Fruit fly (Drosophila melanogaster) whole organism, embryonic: Measurements from ENCODE around the gene CG1136.

Source experiments
- Antp ChIP-seq: fragments of 200-800 bp; sonication (Bioruptor generic); optimal IDR thresholded peaks from 3 replicates; lab custom pipeline; 2016; ENCODE audit warnings: missing biosample characterization, missing genetic modification characterization
- Asciz ChIP-seq: fragments of 200-800 bp; sonication (Bioruptor generic); optimal IDR thresholded peaks from 2 replicates; lab custom pipeline; 2017; ENCODE audit warnings: missing biosample characterization, mild to moderate bottlenecking, missing genetic modification characterization, missing genetic modification reagents
- Atf6 ChIP-seq: fragments of 200-800 bp; sonication (Bioruptor generic); IDR thresholded peaks from 2 replicates; pipeline ENCODE4 v1.3.6; 2022; ENCODE audit warnings: missing biosample characterization, missing genetic modification characterization
- BEAF-32 ChIP-seq: fragments of 200-800 bp; sonication (Bioruptor generic); optimal IDR thresholded peaks from 3 replicates; lab custom pipeline; 2017; ENCODE audit warnings: missing biosample characterization, missing genetic modification characterization, mild to moderate bottlenecking, moderate library complexity, missing genetic modification reagents
- CG12104 ChIP-seq: fragments of 200-800 bp; sonication (Bioruptor generic); optimal IDR thresholded peaks from 3 replicates; lab custom pipeline; 2016; ENCODE audit warnings: missing biosample characterization, missing genetic modification characterization
- CG12299 ChIP-seq: fragments of 200-800 bp; sonication (Bioruptor generic); optimal IDR thresholded peaks from 2 replicates; lab custom pipeline; 2018; ENCODE audit warnings: missing biosample characterization, mild to moderate bottlenecking, missing genetic modification characterization
- CG1233 ChIP-seq: fragments of 200-800 bp; sonication (Bioruptor generic); optimal IDR thresholded peaks from 4 replicates; lab custom pipeline; 2018; ENCODE audit warnings: missing biosample characterization, mild to moderate bottlenecking, missing genetic modification characterization
- CG12391 ChIP-seq: fragments of 200-800 bp; sonication (Bioruptor generic); optimal IDR thresholded peaks from 3 replicates; lab custom pipeline; 2018; ENCODE audit warnings: missing biosample characterization, mild to moderate bottlenecking, missing genetic modification characterization, moderate library complexity
- CG12769 ChIP-seq: fragments of 200-800 bp; sonication (Bioruptor generic); optimal IDR thresholded peaks from 2 replicates; lab custom pipeline; 2019; ENCODE audit warnings: missing biosample characterization, mild to moderate bottlenecking, missing genetic modification characterization, moderate library complexity
- CG15011 ChIP-seq: fragments of 200-800 bp; sonication (Bioruptor generic); optimal IDR thresholded peaks from 3 replicates; lab custom pipeline; 2018; ENCODE audit warnings: missing biosample characterization, mild to moderate bottlenecking, missing genetic modification characterization
- CG1603 ChIP-seq: fragments of 200-800 bp; sonication (Bioruptor generic); optimal IDR thresholded peaks from 2 replicates; lab custom pipeline; 2019; ENCODE audit warnings: missing biosample characterization, mild to moderate bottlenecking, missing genetic modification characterization, moderate library complexity
- CG16815 ChIP-seq: fragments of 200-800 bp; sonication (Bioruptor generic); optimal IDR thresholded peaks from 3 replicates; lab custom pipeline; 2017; ENCODE audit warnings: missing biosample characterization, mild to moderate bottlenecking, missing genetic modification characterization
- CG17186 ChIP-seq: fragments of 200-800 bp; sonication (Bioruptor generic); optimal IDR thresholded peaks from 3 replicates; lab custom pipeline; 2017; ENCODE audit warnings: missing biosample characterization, missing genetic modification reagents, missing genetic modification characterization
- CG3163 ChIP-seq: fragments of 200-800 bp; sonication (Bioruptor generic); optimal IDR thresholded peaks from 3 replicates; lab custom pipeline; 2016; ENCODE audit warnings: missing biosample characterization, missing genetic modification characterization
- CG3281 ChIP-seq: fragments of 200-800 bp; sonication (Bioruptor generic); optimal IDR thresholded peaks from 3 replicates; lab custom pipeline; 2017; ENCODE audit warnings: missing biosample characterization, mild to moderate bottlenecking, missing genetic modification characterization
- CG7271 ChIP-seq: fragments of 200-800 bp; sonication (Bioruptor generic); optimal IDR thresholded peaks from 2 replicates; lab custom pipeline; 2018; ENCODE audit warnings: missing biosample characterization, mild to moderate bottlenecking, missing genetic modification characterization, moderate library complexity
- CG7987 ChIP-seq: fragments of 200-800 bp; sonication (Bioruptor generic); optimal IDR thresholded peaks from 2 replicates; lab custom pipeline; 2018; ENCODE audit warnings: missing biosample characterization, mild to moderate bottlenecking, missing genetic modification characterization, moderate library complexity
- CG9215 ChIP-seq: fragments of 200-800 bp; sonication (Bioruptor generic); IDR thresholded peaks from 2 replicates; pipeline ENCODE4 v1.3.6; 2022; ENCODE audit warnings: missing biosample characterization, missing genetic modification characterization
- CG9797 ChIP-seq: fragments of 200-800 bp; sonication (Bioruptor generic); optimal IDR thresholded peaks from 3 replicates; lab custom pipeline; 2018; ENCODE audit warnings: missing biosample characterization, mild to moderate bottlenecking, missing genetic modification characterization
- Dp ChIP-seq: fragments of 200-800 bp; sonication (Bioruptor generic); optimal IDR thresholded peaks from 2 replicates; lab custom pipeline; 2018; ENCODE audit warnings: missing biosample characterization, mild to moderate bottlenecking, missing genetic modification characterization, moderate library complexity
- HLH54F ChIP-seq: fragments of 200-800 bp; sonication (Bioruptor generic); optimal IDR thresholded peaks from 3 replicates; lab custom pipeline; 2016; ENCODE audit warnings: missing biosample characterization, missing genetic modification characterization
- Hr78 ChIP-seq, 2 experiments: fragments of 200-800 bp in 1 of 2; fragments of >200 bp in 1 of 2; sonication (Bioruptor generic) in 1 of 2; optimal IDR thresholded peaks; 2 replicates each; lab custom pipeline; 2017 to 2019; ENCODE audit warnings: missing biosample characterization in 2 of 2, missing genetic modification characterization in 2 of 2, mild to moderate bottlenecking in 1 of 2, moderate library complexity in 1 of 2
- Med ChIP-seq: fragments of 200-800 bp; sonication (Bioruptor generic); peaks from one replicate; lab custom pipeline; 2016; ENCODE audit warnings: missing biosample characterization, missing genetic modification characterization, mild to moderate bottlenecking, inconsistent platforms, moderate library complexity
- Opbp ChIP-seq: fragments of 200-800 bp; sonication (Bioruptor generic); IDR thresholded peaks from 3 replicates; pipeline ENCODE4 v1.3.6; 2022; ENCODE audit warnings: missing biosample characterization, missing genetic modification characterization; ENCODE audit not compliant: partially characterized antibody
- Rx ChIP-seq: fragments of 200-800 bp; sonication (Bioruptor generic); IDR thresholded peaks from 2 replicates; pipeline ENCODE4 v1.3.6; 2022; ENCODE audit warnings: missing biosample characterization, missing genetic modification characterization
- Sin3A ChIP-seq: fragments of >200 bp; optimal IDR thresholded peaks from 2 replicates; lab custom pipeline; 2018
- Vsx1 ChIP-seq: fragments of 200-800 bp; sonication (Bioruptor generic); optimal IDR thresholded peaks from 2 replicates; lab custom pipeline; 2017; ENCODE audit warnings: missing biosample characterization, mild to moderate bottlenecking, missing genetic modification characterization, missing genetic modification reagents
- ato ChIP-seq: fragments of 200-800 bp; sonication (Bioruptor generic); IDR thresholded peaks from 2 replicates; pipeline ENCODE4 v1.3.6; 2022; ENCODE audit warnings: missing biosample characterization, missing genetic modification characterization; ENCODE audit not compliant: partially characterized antibody
- bsh ChIP-seq, 2 experiments: fragments of 200-800 bp; sonication (Bioruptor generic); optimal IDR thresholded peaks; 2 replicates each; lab custom pipeline; 2017 to 2018; ENCODE audit warnings: mild to moderate bottlenecking in 2 of 2, missing biosample characterization in 2 of 2, missing genetic modification characterization in 2 of 2, moderate library complexity in 1 of 2
- cad ChIP-seq: fragments of >200 bp; optimal IDR thresholded peaks from 2 replicates; lab custom pipeline; 2017; ENCODE audit warnings: missing biosample characterization, missing genetic modification characterization
- caup ChIP-seq: fragments of 200-800 bp; sonication (Bioruptor generic); optimal IDR thresholded peaks from 3 replicates; lab custom pipeline; 2017; ENCODE audit warnings: missing biosample characterization, mild to moderate bottlenecking, missing genetic modification characterization, moderate library complexity; ENCODE audit not compliant: severe bottlenecking
- gsb ChIP-seq: fragments of 200-800 bp; sonication (Bioruptor generic); IDR thresholded peaks from 2 replicates; pipeline ENCODE4 v1.3.6; 2022; ENCODE audit warnings: missing biosample characterization, missing genetic modification characterization
- hkb ChIP-seq, 2 experiments: fragments of 200-800 bp in 1 of 2; fragments of >200 bp in 1 of 2; sonication (Bioruptor generic) in 1 of 2; IDR thresholded peaks in 1 of 2; optimal IDR thresholded peaks in 1 of 2; 2 replicates each; pipeline versions ENCODE4 v1.3.6 to Lab custom; 2017 to 2022; ENCODE audit warnings: missing biosample characterization in 1 of 2, missing genetic modification characterization in 1 of 2
- lab ChIP-seq: fragments of 200-800 bp; sonication (Bioruptor generic); optimal IDR thresholded peaks from 3 replicates; lab custom pipeline; 2017; ENCODE audit warnings: missing biosample characterization, missing genetic modification characterization, mild to moderate bottlenecking, moderate library complexity, missing genetic modification reagents
- lov ChIP-seq, 2 experiments: fragments of 200-800 bp in 1 of 2; fragments of >200 bp in 1 of 2; sonication (Bioruptor generic) in 1 of 2; IDR thresholded peaks in 1 of 2; optimal IDR thresholded peaks in 1 of 2; 2 replicates in 1 of 2; 3 replicates in 1 of 2; pipeline versions ENCODE4 v1.3.6 to Lab custom; 2017 to 2022; ENCODE audit warnings: missing biosample characterization in 1 of 2, missing genetic modification characterization in 1 of 2
- nerfin-1 ChIP-seq: fragments of 200-800 bp; sonication (Bioruptor generic); optimal IDR thresholded peaks from 3 replicates; lab custom pipeline; 2019; ENCODE audit warnings: missing biosample characterization, mild to moderate bottlenecking, missing genetic modification characterization, moderate library complexity
- nom ChIP-seq: fragments of 200-800 bp; sonication (Bioruptor generic); optimal IDR thresholded peaks from 2 replicates; lab custom pipeline; 2017; ENCODE audit warnings: missing biosample characterization, missing genetic modification characterization, mild to moderate bottlenecking, moderate library complexity, missing genetic modification reagents
- odd ChIP-seq: fragments of 200-800 bp; sonication (Bioruptor generic); optimal IDR thresholded peaks from 2 replicates; lab custom pipeline; 2017; ENCODE audit warnings: missing biosample characterization, mild to moderate bottlenecking, missing genetic modification characterization
- seq ChIP-seq: fragments of 200-800 bp; sonication (Bioruptor generic); IDR thresholded peaks from 2 replicates; pipeline ENCODE4 v1.3.6; 2022; ENCODE audit warnings: missing biosample characterization, missing genetic modification characterization
- sima ChIP-seq: fragments of 200-800 bp; sonication (Bioruptor generic); optimal IDR thresholded peaks from 2 replicates; lab custom pipeline; 2016; ENCODE audit warnings: missing biosample characterization, missing genetic modification characterization
- slp2 ChIP-seq: fragments of 200-800 bp; sonication (Bioruptor generic); optimal IDR thresholded peaks from 2 replicates; lab custom pipeline; 2016; ENCODE audit warnings: missing biosample characterization, missing genetic modification characterization
- vvl ChIP-seq: fragments of 200-800 bp; sonication (Bioruptor generic); IDR thresholded peaks from 2 replicates; pipeline ENCODE4 v1.3.6; 2022; ENCODE audit warnings: missing biosample characterization, missing genetic modification characterization
- wdn ChIP-seq: fragments of 200-800 bp; sonication (Bioruptor generic); IDR thresholded peaks from 2 replicates; pipeline ENCODE4 v1.3.6; 2022; ENCODE audit warnings: missing biosample characterization, missing genetic modification characterization
- wek ChIP-seq: fragments of 200-800 bp; sonication (Bioruptor generic); optimal IDR thresholded peaks from 3 replicates; lab custom pipeline; 2018; ENCODE audit warnings: missing biosample characterization, mild to moderate bottlenecking, missing genetic modification characterization, moderate library complexity
- zen ChIP-seq: fragments of 200-800 bp; sonication (Bioruptor generic); optimal IDR thresholded peaks from 3 replicates; lab custom pipeline; 2018; ENCODE audit warnings: missing biosample characterization, mild to moderate bottlenecking, missing genetic modification characterization, moderate library complexity

CG1136 gene

DNA sequence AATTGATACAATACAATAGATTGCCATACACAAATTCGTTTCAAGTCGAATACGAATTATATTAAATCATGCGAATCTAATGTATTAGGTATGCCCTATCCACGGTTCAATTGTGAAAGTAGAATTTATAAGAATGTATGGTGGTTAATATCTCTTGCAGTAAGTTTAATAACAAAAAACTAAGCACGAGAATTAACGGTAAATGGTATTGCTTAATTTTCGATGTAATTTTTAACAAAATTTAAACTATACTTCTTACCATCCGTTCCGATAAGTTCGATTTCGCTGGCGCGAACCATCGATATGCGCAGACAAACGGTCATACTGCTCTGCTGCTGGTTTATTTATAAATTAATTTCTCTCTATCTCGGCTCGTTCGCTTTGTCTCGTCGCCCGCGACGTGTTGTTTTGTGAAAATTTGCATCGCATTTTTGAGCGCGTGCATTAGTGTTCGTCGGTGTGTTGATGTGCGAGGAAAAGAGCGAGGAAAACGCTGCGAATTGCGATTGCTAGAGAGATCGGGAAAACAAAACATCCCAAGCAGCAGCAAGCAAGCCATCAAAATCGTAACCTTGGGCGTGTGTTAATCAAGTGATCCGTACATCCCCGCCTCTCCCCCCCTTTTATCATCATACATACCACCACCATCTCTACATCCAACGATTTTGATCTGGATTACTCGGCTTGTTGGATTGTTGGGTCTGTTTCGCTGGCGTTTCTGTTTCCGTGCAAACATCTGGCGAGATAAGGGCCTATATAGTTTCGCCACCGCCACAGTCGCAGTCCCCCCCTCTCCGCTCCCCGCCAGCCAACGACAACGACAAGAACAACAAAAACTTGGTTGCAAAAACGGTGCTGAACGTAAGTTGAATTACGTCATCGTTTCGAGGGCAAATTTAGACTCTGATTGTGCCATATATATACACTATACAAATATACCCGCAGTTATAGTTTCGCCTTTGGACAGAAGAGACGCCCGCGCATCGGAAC is 57.2 kb downstream of the CG1136 start, which contains the start of gene Fit1 (continued):
- no peak for TF ChIP-seq Antp (GFP tag; lab: Kevin White, UChicago)
- TF ChIP-seq Opbp (GFP tag; lab: Robert Waterston, UW): peak; percentile 53; the same call in 2 of the 3 replicates
- TF ChIP-seq CG3281 (GFP tag; lab: Kevin White, UChicago): peak; percentile 9
- peak; percentile 66 for TF ChIP-seq BEAF-32 (GFP tag; lab: Kevin White, UChicago)
- no peak for TF ChIP-seq CG12104
- TF ChIP-seq HLH54F (GFP tag; lab: Kevin White, UChicago): no peak
- peak; percentile 4 for TF ChIP-seq CG12299 (tag; lab: Kevin White, UChicago)
- no peak for TF ChIP-seq CG16815 (GFP tag; lab: Kevin White, UChicago)
- peak; percentile 73 for TF ChIP-seq CG12769 (tag; lab: Kevin White, UChicago)
- TF ChIP-seq CG17186 (GFP tag; lab: Kevin White, UChicago): peak; percentile 55
- no peak for TF ChIP-seq Atf6 (GFP tag; lab: Robert Waterston, UW)
- TF ChIP-seq Rx (GFP tag; lab: Robert Waterston, UW): no peak
- no peak for TF ChIP-seq odd
- peak; percentile 6 for TF ChIP-seq Sin3A
- peak; percentile 74 for TF ChIP-seq CG9797 (GFP tag; lab: Kevin White, UChicago)
- no peak for TF ChIP-seq Asciz (GFP tag; lab: Kevin White, UChicago)
- peak; percentile 29 for TF ChIP-seq CG1603 (tag; lab: Kevin White, UChicago)
- TF ChIP-seq CG12391 (tag; lab: Kevin White, UChicago): no peak
- TF ChIP-seq Hr78 (GFP tag; optimal IDR thresholded peaks at IDR 0.05; lab: Kevin White, UChicago): no peak
- TF ChIP-seq wdn (GFP tag; lab: Robert Waterston, UW): no peak
- no peak for TF ChIP-seq CG15011 (GFP tag; lab: Kevin White, UChicago)
- no peak for TF ChIP-seq caup (GFP tag; lab: Kevin White, UChicago)
- TF ChIP-seq nerfin-1 (tag; lab: Kevin White, UChicago): peak; percentile 13
- no peak for TF ChIP-seq CG7271 (tag; lab: Kevin White, UChicago)

DNA sequence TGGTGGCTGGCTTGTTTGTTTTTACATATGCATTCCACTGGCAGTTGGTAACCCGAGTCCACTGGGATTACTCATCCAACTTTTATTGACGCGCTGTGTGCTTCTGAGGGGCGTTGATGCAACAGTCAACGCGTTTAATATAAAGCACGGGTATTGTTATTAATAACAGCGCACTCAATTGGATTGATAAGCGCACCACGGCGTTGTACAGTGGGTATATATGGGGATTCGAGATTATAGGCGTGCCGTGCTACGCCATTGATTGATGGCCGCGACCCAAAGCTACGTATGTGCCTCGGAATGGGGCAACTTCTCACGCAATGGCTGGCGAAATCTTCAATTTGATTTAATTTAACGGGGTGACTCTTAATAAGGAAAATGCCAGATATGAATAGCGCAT is 60.7 kb downstream of the CG1136 start:
- TF ChIP-seq Med (GFP tag; lab: Kevin White, UChicago): peak; percentile 52
- TF ChIP-seq zen (tag; lab: Kevin White, UChicago): no peak
- no peak for TF ChIP-seq Vsx1
- TF ChIP-seq CG3163 (GFP tag; lab: Kevin White, UChicago): no peak
- no peak for TF ChIP-seq Asciz (GFP tag; lab: Kevin White, UChicago)
- TF ChIP-seq seq: no peak
- TF ChIP-seq gsb (GFP tag; lab: Robert Waterston, UW): 0 out of 2 replicates have a peak, but pooled peaks have one; percentile 22
- no peak for TF ChIP-seq CG9215 (GFP tag; lab: Robert Waterston, UW)
- TF ChIP-seq cad (GFP tag; lab: Kevin White, UChicago): no peak
- TF ChIP-seq vvl (GFP tag; lab: Robert Waterston, UW): peak; percentile 25; the same call in 1 of the 2 replicates
- TF ChIP-seq lov (optimal IDR thresholded peaks at IDR 0.05; lab: Kevin White, UChicago): no peak
- 0 out of 3 replicates have a peak, but pooled peaks have one; percentile 34 for TF ChIP-seq lov (GFP tag; IDR thresholded peaks at IDR 0.05; lab: Robert Waterston, UW)
- no peak for TF ChIP-seq CG1233 (GFP tag; lab: Kevin White, UChicago)
- no peak for TF ChIP-seq slp2 (GFP tag; lab: Kevin White, UChicago)
- no peak for TF ChIP-seq CG7987 (GFP tag; lab: Kevin White, UChicago)
- TF ChIP-seq ato (GFP tag; lab: Robert Waterston, UW): no peak
- no peak for TF ChIP-seq bsh (GFP tag; optimal IDR thresholded peaks at IDR 0.05; lab: Kevin White, UChicago)
- peak; percentile 5 for TF ChIP-seq wek (GFP tag; lab: Kevin White, UChicago)
- TF ChIP-seq Dp (GFP tag; lab: Kevin White, UChicago): no peak
- no peak for TF ChIP-seq hkb (optimal IDR thresholded peaks at IDR 0.05; lab: Kevin White, UChicago)
- 0 out of 2 replicates have a peak, but pooled peaks have one; percentile 23 for TF ChIP-seq hkb (GFP tag; IDR thresholded peaks at IDR 0.05; lab: Robert Waterston, UW)
- TF ChIP-seq nom: peak; percentile 24
- no peak for TF ChIP-seq sima (GFP tag; lab: Kevin White, UChicago)
- TF ChIP-seq lab (GFP tag; lab: Kevin White, UChicago): peak; percentile 27
